Fruit fly (Drosophila melanogaster): ENCODE data around the gene Vha26.

Gene Vha26

dm6 chr3R:5620387-5620956 is 28.9 kb downstream of the Vha26 start (continued):
- TF ChIP-seq wdn (GFP tag; IDR thresholded peaks at IDR 0.05): peak; percentile 30; the same call in 1 of the 2 replicates
- peak; percentile 24 for TF ChIP-seq emc (GFP tag; optimal IDR thresholded peaks at IDR 0.05)
- TF ChIP-seq schlank (tag; optimal IDR thresholded peaks at IDR 0.05): no peak
- TF ChIP-seq Jarid2 (GFP tag; optimal IDR thresholded peaks at IDR 0.05): no peak
- TF ChIP-seq Spps (tag; optimal IDR thresholded peaks at IDR 0.05): no peak
- TF ChIP-seq prd (optimal IDR thresholded peaks at IDR 0.05): no peak
- peak; percentile 71 for TF ChIP-seq prd (GFP tag; IDR thresholded peaks at IDR 0.05)
- TF ChIP-seq Bteb2 (GFP tag; optimal IDR thresholded peaks at IDR 0.05): no peak
- no peak for TF ChIP-seq bbx (GFP tag; IDR thresholded peaks at IDR 0.05; ENCODE audit: partially characterized antibody)
- TF ChIP-seq hth (optimal IDR thresholded peaks at IDR 0.05): no peak
- TF ChIP-seq CG13296 (GFP tag; optimal IDR thresholded peaks at IDR 0.05): no peak
- peak; percentile 42 for TF ChIP-seq CG1529 (GFP tag; optimal IDR thresholded peaks at IDR 0.05)
- peak; percentile 49 for TF ChIP-seq en (GFP tag; optimal IDR thresholded peaks at IDR 0.05)
- peak; percentile 46 for TF ChIP-seq Rfx (GFP tag; IDR thresholded peaks at IDR 0.05)
- peak; percentile 49; the same call in 1 of the 2 replicates for TF ChIP-seq ttk (GFP tag; IDR thresholded peaks at IDR 0.05)
- TF ChIP-seq scrt (GFP tag; optimal IDR thresholded peaks at IDR 0.05): peak; percentile 48
- peak; percentile 39; the same call in 1 of the 2 replicates for TF ChIP-seq CG4404 (GFP tag; IDR thresholded peaks at IDR 0.05)
- TF ChIP-seq Chrac-16 (GFP tag; optimal IDR thresholded peaks at IDR 0.05): peak; percentile 39
- no peak for TF ChIP-seq Sry-δ (GFP tag; optimal IDR thresholded peaks at IDR 0.05)
- peak; percentile 59 for TF ChIP-seq bcd (GFP tag; optimal IDR thresholded peaks at IDR 0.05)
- peak; percentile 62 for TF ChIP-seq CG5180 (GFP tag; optimal IDR thresholded peaks at IDR 0.05)
- TF ChIP-seq exex (tag; optimal IDR thresholded peaks at IDR 0.05): peak; percentile 18
- TF ChIP-seq E2f1 (GFP tag; IDR thresholded peaks at IDR 0.05): peak; percentile 23; the same call in 1 of the 2 replicates
- peak; percentile 55 for TF ChIP-seq CG13624 (GFP tag; optimal IDR thresholded peaks at IDR 0.05)
- TF ChIP-seq CG34376 (GFP tag; optimal IDR thresholded peaks at IDR 0.05): no peak
- TF ChIP-seq CG11504 (tag; optimal IDR thresholded peaks at IDR 0.05): peak; percentile 83
- TF ChIP-seq HHEX (GFP tag; optimal IDR thresholded peaks at IDR 0.05): peak; percentile 69
- TF ChIP-seq insv (GFP tag; optimal IDR thresholded peaks at IDR 0.05): no peak
- TF ChIP-seq CG12391 (tag; optimal IDR thresholded peaks at IDR 0.05): peak; percentile 73
- TF ChIP-seq CG3281 (GFP tag; optimal IDR thresholded peaks at IDR 0.05): peak; percentile 3
- TF ChIP-seq pho (GFP tag; optimal IDR thresholded peaks at IDR 0.05): peak; percentile 38
- TF ChIP-seq CG2889 (GFP tag; IDR thresholded peaks at IDR 0.05): no peak
- no peak for TF ChIP-seq CkIIα-i1 (GFP tag; IDR thresholded peaks at IDR 0.05)
- peak; percentile 71 for TF ChIP-seq Ptx1 (GFP tag; IDR thresholded peaks at IDR 0.05)
- TF ChIP-seq Atf-2 (GFP tag; optimal IDR thresholded peaks at IDR 0.05): peak; percentile 50
- no peak for TF ChIP-seq Poxn (GFP tag; IDR thresholded peaks at IDR 0.05)
- peak; percentile 75 for TF ChIP-seq Rx (GFP tag; IDR thresholded peaks at IDR 0.05)
- TF ChIP-seq CG34422 (GFP tag; IDR thresholded peaks at IDR 0.05): peak; percentile 63; the same call in 2 of the 3 replicates
- TF ChIP-seq Doc3 (GFP tag; IDR thresholded peaks at IDR 0.05; ENCODE audit: partially characterized antibody): no peak
- TF ChIP-seq hbn (GFP tag; IDR thresholded peaks at IDR 0.05; ENCODE audit: partially characterized antibody): no peak
- TF ChIP-seq gcm (GFP tag; optimal IDR thresholded peaks at IDR 0.05): peak; percentile 38
- TF ChIP-seq CG15514 (GFP tag; optimal IDR thresholded peaks at IDR 0.05): peak; percentile 37
- TF ChIP-seq ci (GFP tag; IDR thresholded peaks at IDR 0.05): peak; percentile 85
- TF ChIP-seq dmrt11E (tag; optimal IDR thresholded peaks at IDR 0.05): peak; percentile 52
- peak; percentile 79; the same call in 2 of the 3 replicates for TF ChIP-seq otp (GFP tag; IDR thresholded peaks at IDR 0.05)
- TF ChIP-seq CG15479 (GFP tag; optimal IDR thresholded peaks at IDR 0.05): no peak
- peak; percentile 71 for TF ChIP-seq row (GFP tag; IDR thresholded peaks at IDR 0.05)
- peak; percentile 38 for TF ChIP-seq pnt (GFP tag; optimal IDR thresholded peaks at IDR 0.05)
- peak; percentile 18 for TF ChIP-seq mirr (GFP tag; optimal IDR thresholded peaks at IDR 0.05)
- TF ChIP-seq CG1603 (tag; optimal IDR thresholded peaks at IDR 0.05): peak; percentile 71
- TF ChIP-seq Hsf (GFP tag; optimal IDR thresholded peaks at IDR 0.05): peak; percentile 54

All from whole organism, embryonic.